Fruit fly (Drosophila melanogaster): ENCODE results near the gene CG13375.
A peak's percentile ranks its signal among the peaks of the same experiment; 100 is the strongest.

The CG13375 gene

DNA sequence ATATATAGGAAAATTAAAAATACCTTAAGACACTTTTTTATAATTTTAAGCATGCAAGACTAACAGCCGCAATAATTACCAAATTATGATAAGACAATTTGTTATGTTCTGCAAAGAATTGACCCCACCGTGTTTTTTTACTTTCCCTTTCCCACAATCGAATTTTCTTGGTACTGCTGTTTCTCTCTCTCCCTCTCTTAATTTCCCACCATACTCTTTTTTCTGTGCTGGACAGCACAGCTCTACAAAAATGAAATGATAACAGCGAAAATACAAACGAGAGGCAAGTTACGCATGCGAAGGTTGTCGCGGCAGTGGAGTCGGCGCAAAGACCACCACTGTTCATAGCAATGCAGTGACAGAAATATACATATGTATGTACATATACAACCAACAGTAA lies 16.9 kb downstream of the CG13375 start:
- TF ChIP-seq CTCF (optimal IDR thresholded peaks at IDR 0.05) (no peak), CG8478 (optimal IDR thresholded peaks at IDR 0.05) (no peak)

dm6 chrX:276569-276968 lies 18.2 kb downstream of the CG13375 start:
- no peak for TF ChIP-seq CTCF (optimal IDR thresholded peaks at IDR 0.05)
- TF ChIP-seq CG8478 (optimal IDR thresholded peaks at IDR 0.05), result no peak

DNA sequence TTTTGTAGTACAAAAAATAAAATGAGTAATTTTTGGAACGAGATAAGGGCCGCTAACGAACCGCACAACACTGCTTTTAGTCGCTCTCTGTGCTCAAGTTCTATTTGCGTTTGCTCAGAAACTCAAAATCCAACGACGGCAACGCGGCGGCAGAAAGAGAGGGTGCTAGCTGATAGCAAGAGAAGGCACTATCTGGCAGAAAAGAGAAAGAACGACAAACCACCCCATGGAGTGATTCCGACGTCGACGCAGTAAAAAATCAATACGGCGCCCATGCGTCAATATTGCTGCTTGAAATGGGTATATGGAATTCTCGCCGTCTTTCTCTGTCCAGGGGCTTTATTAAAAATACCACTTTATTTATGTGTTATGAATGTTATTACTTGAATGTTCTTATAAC lies 18.7 kb downstream of the CG13375 start:
- TF ChIP-seq CTCF (optimal IDR thresholded peaks at IDR 0.05) (no peak), CG8478 (optimal IDR thresholded peaks at IDR 0.05) (no peak)

- no peak for TF ChIP-seq CG8478 (optimal IDR thresholded peaks at IDR 0.05)
- TF ChIP-seq CTCF (optimal IDR thresholded peaks at IDR 0.05), result no peak
These were observed 26.8 kb downstream of the CG13375 start for dm6 chrX:267979-268378.

DNA sequence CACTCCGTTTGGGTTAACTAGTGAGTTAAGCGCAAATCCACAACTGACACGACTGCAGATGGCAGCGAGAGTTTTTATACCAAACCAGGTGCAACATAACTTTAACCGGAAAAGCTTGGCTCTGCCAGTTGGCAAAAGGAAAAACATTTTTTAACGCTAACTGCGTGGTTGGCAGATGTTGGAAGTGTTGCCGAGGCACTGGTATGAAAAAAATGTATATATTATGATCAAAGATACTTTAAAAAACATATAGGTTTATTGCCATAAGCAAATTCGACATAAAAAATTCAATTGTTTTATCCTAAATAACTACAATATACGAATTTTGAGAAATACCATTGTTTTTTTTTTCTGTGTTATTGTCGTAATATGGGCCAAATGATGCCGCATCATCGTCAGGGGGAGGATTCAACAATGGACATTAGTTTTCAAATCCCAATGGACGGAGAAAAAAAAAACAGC lies 27.8 kb downstream of the CG13375 start, which contains the start of gene CG13376:
CG13376 (minus strand) TSS at position 51 of the 462 bp plus-strand sequence.
- TF ChIP-seq CTCF (optimal IDR thresholded peaks at IDR 0.05) (no peak), CG8478 (optimal IDR thresholded peaks at IDR 0.05) (no peak)

DNA sequence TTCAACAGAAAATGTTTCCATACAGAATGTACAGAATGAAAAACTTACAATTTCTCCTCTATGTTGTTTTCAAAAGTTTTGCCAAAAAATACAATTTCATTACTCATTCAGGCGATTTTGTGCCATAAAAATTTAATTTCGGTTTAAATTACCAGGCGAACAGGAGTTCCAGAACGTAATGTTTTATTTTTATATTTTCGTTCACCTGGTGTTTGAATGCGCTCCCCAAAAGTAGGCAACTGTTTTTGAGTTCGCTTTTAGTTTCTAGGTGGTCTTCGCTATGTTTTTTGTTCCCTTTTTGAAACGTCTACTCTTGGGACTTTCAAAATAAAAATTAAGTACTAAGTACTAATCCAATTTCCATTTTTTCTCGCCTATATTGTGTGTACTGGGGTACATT lies 29.1 kb downstream of the CG13375 start:
- no peak for TF ChIP-seq CG8478 (optimal IDR thresholded peaks at IDR 0.05)

DNA sequence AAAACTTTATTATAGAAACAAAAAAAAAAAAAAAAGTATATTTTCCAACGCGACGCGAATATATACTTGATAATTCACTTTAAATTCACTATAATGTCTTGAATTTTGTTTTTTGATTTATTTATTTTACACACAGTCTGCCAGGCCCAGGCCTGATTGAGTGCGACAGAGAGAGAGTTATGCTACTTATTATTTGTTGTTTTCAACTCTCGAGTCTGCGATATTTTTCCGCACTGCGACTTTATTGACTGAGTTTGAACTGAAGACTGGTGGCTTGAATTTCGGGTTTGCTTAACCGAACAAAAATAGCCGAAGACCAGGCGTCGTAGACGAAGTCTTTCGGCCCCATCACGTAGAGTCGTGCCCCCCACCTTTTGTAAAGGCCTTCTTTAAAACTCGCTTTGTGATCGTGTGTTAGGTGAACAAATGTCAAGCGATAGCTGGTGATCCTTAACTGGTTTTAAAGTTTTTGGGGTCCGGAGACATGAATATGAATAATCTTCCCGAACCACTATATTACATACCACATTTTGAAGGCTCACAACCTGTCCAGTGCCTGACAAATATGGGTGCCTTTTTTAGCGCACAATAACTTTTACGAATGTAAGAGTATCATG lies 30.9 kb downstream of the CG13375 start, which contains the start of gene CG13377:
CG13377 (minus strand) TSS at position 272 of the 617 bp plus-strand sequence.
- TF ChIP-seq CTCF (optimal IDR thresholded peaks at IDR 0.05), result no peak
- no peak for TF ChIP-seq CG8478 (optimal IDR thresholded peaks at IDR 0.05)

DNA sequence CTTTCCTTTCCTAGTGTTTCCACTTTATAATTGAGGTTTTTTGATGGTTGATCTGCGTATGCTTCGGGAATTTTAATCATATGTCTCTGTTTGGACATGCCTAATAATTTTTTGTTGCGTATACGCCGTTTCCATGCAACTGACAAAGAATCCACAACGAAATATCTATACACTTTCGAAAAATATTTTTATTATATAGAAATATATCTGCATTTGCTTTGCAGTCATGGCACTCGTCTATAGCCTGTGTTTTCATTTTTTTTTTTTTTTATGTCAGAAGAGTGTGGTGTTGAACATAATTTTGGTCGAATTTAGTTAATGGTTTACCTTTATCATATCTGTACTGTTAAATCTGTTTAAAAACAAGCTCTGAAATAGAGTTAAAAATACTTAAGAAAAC lies 31.9 kb downstream of the CG13375 start:
- no peak for TF ChIP-seq CG8478 (optimal IDR thresholded peaks at IDR 0.05)
- no peak for TF ChIP-seq CTCF (optimal IDR thresholded peaks at IDR 0.05)

- no peak for TF ChIP-seq CG8478 (optimal IDR thresholded peaks at IDR 0.05)
- no peak for TF ChIP-seq CTCF (optimal IDR thresholded peaks at IDR 0.05)
These were observed 39.4 kb downstream of the CG13375 start, which contains the start of gene cin for dm6 chrX:255369-255768. Gene cin, plus strand, starts transcription at chrX:255674.

dm6 chrX:254690-255089 lies 40.1 kb downstream of the CG13375 start, which contains the start of gene CG42376:
Gene CG42376, plus strand, starts transcription at chrX:254876.
- TF ChIP-seq CG8478 (optimal IDR thresholded peaks at IDR 0.05), result no peak
- no peak for TF ChIP-seq CTCF (optimal IDR thresholded peaks at IDR 0.05)

DNA sequence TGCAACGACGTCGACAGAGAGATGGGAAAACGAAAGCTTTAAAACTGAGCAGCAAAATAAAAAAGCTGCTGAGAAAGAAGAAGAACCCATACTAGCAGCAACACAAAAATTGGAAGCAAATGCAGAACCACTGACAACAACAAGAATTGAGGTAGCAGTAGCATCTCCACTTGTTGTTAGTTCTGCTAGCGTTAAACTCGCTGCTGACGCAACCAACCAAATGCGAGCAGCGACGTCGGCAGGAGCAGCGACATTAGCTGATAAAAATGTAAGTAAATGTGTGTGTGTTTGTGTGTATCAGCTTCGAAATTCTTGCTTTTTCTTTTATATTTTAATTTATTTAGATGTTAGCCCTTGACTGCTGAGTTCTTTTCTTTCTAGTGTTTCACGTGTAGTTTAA lies 47.4 kb downstream of the CG13375 start:
- TF ChIP-seq CTCF (optimal IDR thresholded peaks at IDR 0.05), result no peak
- no peak for TF ChIP-seq CG8478 (optimal IDR thresholded peaks at IDR 0.05)

DNA sequence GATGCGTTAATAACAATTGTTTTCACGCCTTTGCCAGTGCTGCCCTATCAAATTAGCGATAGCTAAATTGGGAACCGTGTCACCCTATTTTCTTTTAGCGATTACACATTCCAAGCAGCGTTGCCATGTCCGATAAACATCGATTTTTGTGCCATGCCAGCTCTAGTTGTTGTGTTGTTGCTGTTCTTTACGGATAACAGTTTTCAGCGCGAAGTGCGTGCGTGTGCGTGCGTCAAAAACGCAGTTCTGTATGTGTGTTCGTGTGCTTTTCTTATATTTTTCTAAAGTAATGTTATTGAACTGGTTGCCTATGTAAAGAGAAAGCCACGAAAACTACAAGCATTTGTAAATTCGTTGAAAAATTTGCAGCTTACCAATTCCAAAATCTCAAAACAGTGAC lies 49.0 kb downstream of the CG13375 start, which contains the start of the genes CG3038 and G9a:
CG3038 (minus strand) TSS at position 55 of the 400 bp plus-strand sequence.
G9a (plus strand) TSS at position 177 of the 400 bp plus-strand sequence.
- TF ChIP-seq CG8478 (optimal IDR thresholded peaks at IDR 0.05) (no peak), CTCF (optimal IDR thresholded peaks at IDR 0.05) (peak; percentile 2 to 41)

All from S2 (cell line).